Fruit fly (Drosophila melanogaster) whole organism, pupa: Measurements from ENCODE around the gene Mul1.

Experiments used
- CG10348 ChIP-seq: fragments of 200-800 bp; sonication (Bioruptor generic); IDR thresholded peaks from 2 replicates; pipeline ENCODE4 v1.3.6; 2022; ENCODE audit warnings: missing biosample characterization, missing genetic modification characterization
- CG12605 ChIP-seq: fragments of 200-800 bp; sonication (Bioruptor generic); IDR thresholded peaks from 2 replicates; pipeline ENCODE4 v1.3.6; 2022; ENCODE audit warnings: missing biosample characterization, missing genetic modification characterization
- CG13204 ChIP-seq: fragments of 200-800 bp; sonication (Bioruptor generic); optimal IDR thresholded peaks from 2 replicates; lab custom pipeline; 2018; ENCODE audit warnings: missing biosample characterization, mild to moderate bottlenecking, missing genetic modification characterization, moderate library complexity
- CG14655 ChIP-seq: fragments of 200-800 bp; sonication (Bioruptor generic); optimal IDR thresholded peaks from 3 replicates; lab custom pipeline; 2017; ENCODE audit warnings: mild to moderate bottlenecking, missing biosample characterization, missing genetic modification reagents, missing genetic modification characterization
- CG15710 ChIP-seq: fragments of 200-800 bp; sonication (Bioruptor generic); optimal IDR thresholded peaks from 2 replicates; lab custom pipeline; 2018; ENCODE audit warnings: missing biosample characterization, mild to moderate bottlenecking, missing genetic modification characterization, moderate library complexity
- CG17806 ChIP-seq: fragments of 200-800 bp; sonication (Bioruptor generic); optimal IDR thresholded peaks from 2 replicates; lab custom pipeline; 2018; ENCODE audit warnings: missing biosample characterization, mild to moderate bottlenecking, missing genetic modification characterization, moderate library complexity
- CG32121 ChIP-seq: fragments of 200-800 bp; sonication (Bioruptor generic); IDR thresholded peaks from 2 replicates; pipeline ENCODE4 v1.3.6; 2022; ENCODE audit warnings: missing biosample characterization, missing genetic modification characterization
- CG34367 ChIP-seq: fragments of 200-800 bp; sonication (Bioruptor generic); optimal IDR thresholded peaks from 2 replicates; lab custom pipeline; 2018; ENCODE audit warnings: missing biosample characterization, mild to moderate bottlenecking, missing genetic modification characterization
- CG4496 ChIP-seq: fragments of 200-800 bp; sonication (Bioruptor generic); IDR thresholded peaks from 3 replicates; pipeline ENCODE4 v1.3.6; 2022; ENCODE audit warnings: missing biosample characterization, missing genetic modification characterization
- CG8159 ChIP-seq: fragments of 200-800 bp; sonication (Bioruptor generic); optimal IDR thresholded peaks from 3 replicates; lab custom pipeline; 2018; ENCODE audit warnings: missing biosample characterization, mild to moderate bottlenecking, missing genetic modification characterization, moderate library complexity
- CG8301 ChIP-seq: fragments of 200-800 bp; sonication (Bioruptor generic); optimal IDR thresholded peaks from 2 replicates; lab custom pipeline; 2018; ENCODE audit warnings: missing biosample characterization, mild to moderate bottlenecking, missing genetic modification characterization
- CG9948 ChIP-seq: fragments of 200-800 bp; sonication (Bioruptor generic); optimal IDR thresholded peaks from 2 replicates; lab custom pipeline; 2018; ENCODE audit warnings: missing biosample characterization, mild to moderate bottlenecking, missing genetic modification characterization, moderate library complexity
- EcR ChIP-seq: fragments of 200-800 bp; sonication (Bioruptor generic); optimal IDR thresholded peaks from 3 replicates; lab custom pipeline; 2019; ENCODE audit warnings: missing biosample characterization, missing genetic modification characterization, mild to moderate bottlenecking, moderate library complexity, missing genetic modification reagents
- Ets98B ChIP-seq: fragments of 200-800 bp; sonication (Bioruptor generic); IDR thresholded peaks from 2 replicates; pipeline ENCODE4 v1.3.6; 2022; ENCODE audit warnings: missing biosample characterization, missing genetic modification characterization
- Pif1B ChIP-seq: fragments of 200-800 bp; sonication (Bioruptor generic); optimal IDR thresholded peaks from 3 replicates; lab custom pipeline; 2016; ENCODE audit warnings: missing biosample characterization, missing genetic modification characterization
- Snoo ChIP-seq: fragments of 200-800 bp; sonication (Bioruptor generic); optimal IDR thresholded peaks from 3 replicates; lab custom pipeline; 2017; ENCODE audit warnings: missing biosample characterization, mild to moderate bottlenecking, missing genetic modification characterization, inconsistent platforms
- rn ChIP-seq: fragments of 200-800 bp; sonication (Bioruptor generic); IDR thresholded peaks from 2 replicates; pipeline ENCODE4 v1.3.6; 2022; ENCODE audit warnings: missing biosample characterization, missing genetic modification characterization

Mul1 gene

dm6 chr3L:4072717-4073116, 51.5 kb downstream of the Mul1 start:
- TF ChIP-seq Snoo (tag; lab: Kevin White, UChicago) (no peak), CG15710 (no peak), CG12605 (GFP tag; lab: Robert Waterston, UW) (no peak), CG4496 (GFP tag; lab: Robert Waterston, UW) (no peak), CG32121 (GFP tag; lab: Robert Waterston, UW) (no peak), EcR (GFP tag; lab: Kevin White, UChicago) (no peak), Pif1B (GFP tag; lab: Kevin White, UChicago) (no peak), Ets98B (GFP tag; lab: Robert Waterston, UW) (no peak), CG8159 (tag; lab: Kevin White, UChicago) (no peak), rn (no peak), CG8301 (tag; lab: Kevin White, UChicago) (no peak), CG9948 (no peak), CG10348 (GFP tag; lab: Robert Waterston, UW) (no peak), CG17806 (tag; lab: Kevin White, UChicago) (no peak), CG13204 (GFP tag; lab: Kevin White, UChicago) (no peak), CG34367 (tag; lab: Kevin White, UChicago) (no peak), CG14655 (GFP tag; lab: Kevin White, UChicago) (no peak)
